Fruit fly (Drosophila melanogaster): ENCODE results near the gene Gr10b.
A peak's percentile ranks its signal among the peaks of the same experiment; 100 is the strongest.

Gene Gr10b

dm6 chrX:11413090-11413489 lies at the start of gene Gr10b:
Gr10b (minus strand) TSS chrX:11413190.
- TF ChIP-seq CG13624 (GFP tag; optimal IDR thresholded peaks at IDR 0.05) (no peak), sug (tag; optimal IDR thresholded peaks at IDR 0.05) (no peak), Gug (GFP tag; IDR thresholded peaks at IDR 0.05) (no peak), CG4617 (GFP tag; optimal IDR thresholded peaks at IDR 0.05; ENCODE audit: borderline replicate concordance) (no peak), ato (GFP tag; IDR thresholded peaks at IDR 0.05; ENCODE audit: partially characterized antibody) (no peak), CG18619 (GFP tag; optimal IDR thresholded peaks at IDR 0.05) (no peak), MESR4 (GFP tag; optimal IDR thresholded peaks at IDR 0.05) (no peak), CG31224 (GFP tag; IDR thresholded peaks at IDR 0.05) (no peak)

- TF ChIP-seq trem (tag; optimal IDR thresholded peaks at IDR 0.05) (no peak), hbn (GFP tag; IDR thresholded peaks at IDR 0.05; ENCODE audit: partially characterized antibody) (no peak), Dp (GFP tag; optimal IDR thresholded peaks at IDR 0.05) (peak; percentile 70), CG9817 (tag; optimal IDR thresholded peaks at IDR 0.05) (no peak), CG34422 (GFP tag; IDR thresholded peaks at IDR 0.05) (0 out of 3 replicates have a peak, but pooled peaks have one; percentile 20), Med (GFP tag) (peak; percentile 63), bbx (GFP tag; IDR thresholded peaks at IDR 0.05; ENCODE audit: partially characterized antibody) (peak; percentile 14; the same call in 1 of the 2 replicates), CG9437 (GFP tag; optimal IDR thresholded peaks at IDR 0.05) (no peak), CG1603 (tag; optimal IDR thresholded peaks at IDR 0.05) (peak; percentile 10), Mad (GFP tag; optimal IDR thresholded peaks at IDR 0.05) (no peak), sisA (GFP tag; IDR thresholded peaks at IDR 0.05) (no peak), amos (GFP tag; IDR thresholded peaks at IDR 0.05; ENCODE audit: partially characterized antibody) (0 out of 2 replicates have a peak, but pooled peaks have one; percentile 9), Fer2 (tag; optimal IDR thresholded peaks at IDR 0.05) (no peak), psq (GFP tag; optimal IDR thresholded peaks at IDR 0.05) (no peak), Hr39 (optimal IDR thresholded peaks at IDR 0.05) (no peak), dan (GFP tag; IDR thresholded peaks at IDR 0.05) (no peak), CG17802 (tag; optimal IDR thresholded peaks at IDR 0.05) (no peak), CG12299 (tag; optimal IDR thresholded peaks at IDR 0.05) (no peak), H15 (GFP tag; IDR thresholded peaks at IDR 0.05) (no peak), CG7745 (tag; optimal IDR thresholded peaks at IDR 0.05) (no peak), CTCF (GFP tag; optimal IDR thresholded peaks at IDR 0.05) (peak; percentile 57), ab (GFP tag; optimal IDR thresholded peaks at IDR 0.05) (no peak), sens-2 (GFP tag; IDR thresholded peaks at IDR 0.05) (no peak), CG2889 (GFP tag; IDR thresholded peaks at IDR 0.05) (no peak), CG33213 (GFP tag; optimal IDR thresholded peaks at IDR 0.05) (no peak), CG12942 (GFP tag; optimal IDR thresholded peaks at IDR 0.05) (no peak), lilli (GFP tag; optimal IDR thresholded peaks at IDR 0.05) (no peak), CG31388 (GFP tag; optimal IDR thresholded peaks at IDR 0.05) (no peak), da (GFP tag; optimal IDR thresholded peaks at IDR 0.05) (no peak), Bgb (GFP tag; IDR thresholded peaks at IDR 0.05; ENCODE audit: partially characterized antibody) (no peak), CG11093 (GFP tag; IDR thresholded peaks at IDR 0.05) (no peak), CG12155 (GFP tag; optimal IDR thresholded peaks at IDR 0.05) (no peak), h (optimal IDR thresholded peaks at IDR 0.05) (no peak), CG8359 (GFP tag; optimal IDR thresholded peaks at IDR 0.05; ENCODE audit: borderline replicate concordance) (no peak), CG3065 (GFP tag; optimal IDR thresholded peaks at IDR 0.05) (no peak), CG2120 (GFP tag; optimal IDR thresholded peaks at IDR 0.05) (no peak), crc (GFP tag; optimal IDR thresholded peaks at IDR 0.05) (no peak), Myb (GFP tag; optimal IDR thresholded peaks at IDR 0.05) (peak; percentile 34), CG13624 (GFP tag; optimal IDR thresholded peaks at IDR 0.05) (no peak), MTF-1 (GFP tag; optimal IDR thresholded peaks at IDR 0.05; ENCODE audit: borderline replicate concordance) (no peak), CG17359 (tag; optimal IDR thresholded peaks at IDR 0.05) (no peak), Dfd (GFP tag; optimal IDR thresholded peaks at IDR 0.05) (no peak)
Measured at dm6 chrX:11458912-11459836, 46.2 kb upstream of the Gr10b start, which contains the start of gene CG43155. CG43155 (plus strand) TSS chrX:11459786.
